Worm (Caenorhabditis elegans) whole organism, young adult: ENCODE measurements around the gene sulp-5.
A peak's percentile ranks its signal among the peaks of the same experiment; 100 is the strongest.

ENCODE experiments used
- B0336.3 ChIP-seq: fragments of 200-800 bp; sonication (Bioruptor generic); IDR thresholded peaks from 2 replicates; pipeline ENCODE4 v1.3.6; 2022; ENCODE audit warnings: missing genetic modification characterization, missing compliant biosample characterization
- F22D6.2 ChIP-seq: sonication (generic microtip); optimal IDR thresholded peaks from 2 replicates; lab custom pipeline; 2016; ENCODE audit warnings: mild to moderate bottlenecking, missing genetic modification characterization, missing compliant biosample characterization
- F23B12.7 ChIP-seq: sonication (generic microtip); optimal IDR thresholded peaks from 2 replicates; lab custom pipeline; 2017; ENCODE audit warnings: missing genetic modification characterization, mild to moderate bottlenecking, missing compliant biosample characterization, antibody characterized with exemption, moderate library complexity; ENCODE audit not compliant: insufficient read depth
- F52B5.7 ChIP-seq: sonication (generic microtip); optimal IDR thresholded peaks from 2 replicates; lab custom pipeline; 2016; ENCODE audit warnings: mild to moderate bottlenecking, missing genetic modification characterization, missing compliant biosample characterization
- K11D2.4 ChIP-seq: fragments of 200-800 bp; sonication (Bioruptor generic); IDR thresholded peaks from 2 replicates; pipeline ENCODE4 v1.3.6; 2022; ENCODE audit warnings: missing genetic modification reagents, missing genetic modification characterization, missing compliant biosample characterization
- T07F8.4 ChIP-seq: sonication (generic microtip); optimal IDR thresholded peaks from 2 replicates; lab custom pipeline; 2016; ENCODE audit warnings: mild to moderate bottlenecking, missing genetic modification characterization, moderate library complexity, missing compliant biosample characterization
- T26A5.8 ChIP-seq: sonication (generic microtip); optimal IDR thresholded peaks from 2 replicates; lab custom pipeline; 2016; ENCODE audit warnings: missing genetic modification characterization, missing compliant biosample characterization
- Y53G8AR.9 ChIP-seq: fragments of 200-800 bp; sonication (Bioruptor generic); conservative IDR thresholded peaks from 2 replicates; pipeline ENCODE4 v1.3.6; 2022; ENCODE audit warnings: missing genetic modification reagents, missing genetic modification characterization, missing compliant biosample characterization
- Y67H2A.10 ChIP-seq: fragments of 200-800 bp; sonication (Bioruptor generic); conservative IDR thresholded peaks from 2 replicates; pipeline ENCODE4 v1.3.6; 2022; ENCODE audit warnings: missing genetic modification reagents, missing genetic modification characterization, missing compliant biosample characterization
- ama-1 ChIP-seq, 3 experiments: fragments of 150-350 bp in 1 of 3; sonication (generic microtip) in 2 of 3; optimal IDR thresholded peaks; 2 replicates each; lab custom pipeline; 2014 to 2018; ENCODE audit warnings: missing biosample characterization in 2 of 3, missing genetic modification characterization in 2 of 3, missing genetic modification reagents in 2 of 3
- cebp-1 ChIP-seq, 2 experiments: fragments of 200-800 bp in 1 of 2; sonication (Bioruptor generic) in 1 of 2; sonication (generic microtip) in 1 of 2; IDR thresholded peaks in 1 of 2; optimal IDR thresholded peaks in 1 of 2; 2 replicates each; pipeline versions ENCODE4 v1.3.6 to Lab custom; 2017 to 2022; ENCODE audit warnings: missing compliant biosample characterization in 2 of 2, missing genetic modification characterization in 2 of 2, mild to moderate bottlenecking in 1 of 2, missing genetic modification reagents in 1 of 2, moderate library complexity in 1 of 2
- ceh-91 ChIP-seq: fragments of 200-800 bp; sonication (Bioruptor generic); IDR thresholded peaks from 2 replicates; pipeline ENCODE4 v1.3.6; 2022; ENCODE audit warnings: missing genetic modification reagents, missing genetic modification characterization, missing compliant biosample characterization
- dpl-1 ChIP-seq: fragments of 150-350 bp; optimal IDR thresholded peaks from 2 replicates; lab custom pipeline; 2014; ENCODE audit warnings: missing biosample characterization, missing genetic modification reagents, missing genetic modification characterization
- ekl-4 ChIP-seq: fragments of 200-800 bp; sonication (Bioruptor generic); IDR thresholded peaks from 2 replicates; pipeline ENCODE4 v1.3.6; 2022; ENCODE audit warnings: missing genetic modification reagents, missing genetic modification characterization, missing compliant biosample characterization
- hmg-20 ChIP-seq: fragments of 200-800 bp; sonication (Bioruptor generic); IDR thresholded peaks from 2 replicates; pipeline ENCODE4 v1.3.6; 2022; ENCODE audit warnings: missing genetic modification reagents, missing genetic modification characterization, missing compliant biosample characterization
- hsf-1 ChIP-seq: fragments of 200-800 bp; sonication (Bioruptor generic); IDR thresholded peaks from 2 replicates; pipeline ENCODE4 v1.3.6; 2022; ENCODE audit warnings: missing genetic modification reagents, missing genetic modification characterization, missing compliant biosample characterization
- let-526 ChIP-seq: fragments of 200-800 bp; sonication (Bioruptor generic); IDR thresholded peaks from 2 replicates; pipeline ENCODE4 v1.3.6; 2022; ENCODE audit warnings: missing genetic modification reagents, missing genetic modification characterization, missing compliant biosample characterization
- lin-35 ChIP-seq, 3 experiments: fragments of 150-350 bp in 2 of 3; sonication (generic microtip) in 1 of 3; optimal IDR thresholded peaks; 2 replicates each; lab custom pipeline; 2014 to 2018; ENCODE audit warnings: missing biosample characterization in 3 of 3, missing genetic modification characterization in 3 of 3, missing genetic modification reagents in 3 of 3
- lin-40 ChIP-seq: sonication (generic microtip); optimal IDR thresholded peaks from 2 replicates; lab custom pipeline; 2016; ENCODE audit warnings: missing genetic modification characterization, mild to moderate bottlenecking, missing compliant biosample characterization, missing genotype, missing genetic modification reagents
- lir-1 ChIP-seq: fragments of 200-800 bp; sonication (Bioruptor generic); conservative IDR thresholded peaks from 2 replicates; pipeline ENCODE4 v1.3.6; 2022; ENCODE audit warnings: missing genetic modification reagents, missing genetic modification characterization, missing compliant biosample characterization
- lsy-27 ChIP-seq: sonication (generic microtip); optimal IDR thresholded peaks from 2 replicates; lab custom pipeline; 2017; ENCODE audit warnings: missing genetic modification characterization, mild to moderate bottlenecking, missing compliant biosample characterization, antibody characterized with exemption, missing genotype, borderline replicate concordance; ENCODE audit not compliant: insufficient read depth
- madf-3 ChIP-seq: fragments of 200-800 bp; sonication (Bioruptor generic); IDR thresholded peaks from 2 replicates; pipeline ENCODE4 v1.3.6; 2022; ENCODE audit warnings: missing genetic modification reagents, missing genetic modification characterization, missing compliant biosample characterization
- nfyb-1 ChIP-seq: fragments of 200-800 bp; sonication (Bioruptor generic); IDR thresholded peaks from 2 replicates; pipeline ENCODE4 v1.3.6; 2022; ENCODE audit warnings: missing genetic modification reagents, missing genetic modification characterization, missing compliant biosample characterization
- nhr-27 ChIP-seq: fragments of 200-800 bp; sonication (Bioruptor generic); optimal IDR thresholded peaks from 2 replicates; lab custom pipeline; 2018; ENCODE audit warnings: mild to moderate bottlenecking, missing genetic modification characterization, moderate library complexity, missing compliant biosample characterization
- nhr-80 ChIP-seq: sonication (generic microtip); optimal IDR thresholded peaks from 2 replicates; lab custom pipeline; 2016; ENCODE audit warnings: missing genetic modification characterization, missing compliant biosample characterization
- pha-4 ChIP-seq: fragments of 150-350 bp; sonication (generic microtip); optimal IDR thresholded peaks from 2 replicates; lab custom pipeline; 2014; ENCODE audit warnings: missing biosample characterization, missing genetic modification reagents, missing genetic modification characterization
- repo-1 ChIP-seq: sonication (generic microtip); optimal IDR thresholded peaks from 2 replicates; lab custom pipeline; 2017; ENCODE audit warnings: mild to moderate bottlenecking, missing genetic modification characterization, missing compliant biosample characterization
- somi-1 ChIP-seq: fragments of 200-800 bp; sonication (Bioruptor generic); optimal IDR thresholded peaks from 2 replicates; lab custom pipeline; 2018; ENCODE audit warnings: mild to moderate bottlenecking, missing genetic modification characterization, missing compliant biosample characterization
- tlf-1 ChIP-seq: fragments of 200-800 bp; sonication (Bioruptor generic); optimal IDR thresholded peaks from 2 replicates; lab custom pipeline; 2018; ENCODE audit warnings: mild to moderate bottlenecking, missing genetic modification characterization, missing compliant biosample characterization

Gene sulp-5

DNA sequence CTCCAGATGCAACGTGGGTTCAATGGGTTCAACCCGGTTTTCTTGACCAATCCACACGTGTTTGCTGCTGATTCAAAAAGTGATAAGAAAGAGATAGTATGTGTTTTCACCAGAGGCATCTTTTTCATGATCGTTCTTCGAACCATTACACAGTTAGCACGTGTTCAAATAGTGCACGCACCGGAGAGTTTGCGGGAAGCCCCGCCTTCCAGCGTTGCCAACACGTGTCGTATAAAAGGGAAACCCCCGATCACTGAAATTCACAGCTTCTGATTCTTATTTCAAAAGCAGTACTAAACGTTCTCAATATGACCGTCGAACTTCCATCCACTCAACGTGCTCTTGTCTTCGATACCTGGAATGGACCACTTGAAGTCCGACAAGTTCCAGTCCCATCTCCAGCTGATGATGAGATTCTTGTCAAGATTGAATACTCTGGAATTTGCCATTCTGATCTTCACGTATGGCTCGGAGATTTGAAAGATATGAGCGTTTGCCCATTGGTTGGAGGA is 8.2 kb downstream of the sulp-5 start, which contains the start of gene adh-1 (continued):
- peak; percentile 79 for TF ChIP-seq F22D6.2 (tag; lab: Kevin White, UChicago)
- peak; percentile 45 for TF ChIP-seq nhr-80 (tag; lab: Kevin White, UChicago)
- TF ChIP-seq T26A5.8 (tag; lab: Kevin White, UChicago) = no peak

DNA sequence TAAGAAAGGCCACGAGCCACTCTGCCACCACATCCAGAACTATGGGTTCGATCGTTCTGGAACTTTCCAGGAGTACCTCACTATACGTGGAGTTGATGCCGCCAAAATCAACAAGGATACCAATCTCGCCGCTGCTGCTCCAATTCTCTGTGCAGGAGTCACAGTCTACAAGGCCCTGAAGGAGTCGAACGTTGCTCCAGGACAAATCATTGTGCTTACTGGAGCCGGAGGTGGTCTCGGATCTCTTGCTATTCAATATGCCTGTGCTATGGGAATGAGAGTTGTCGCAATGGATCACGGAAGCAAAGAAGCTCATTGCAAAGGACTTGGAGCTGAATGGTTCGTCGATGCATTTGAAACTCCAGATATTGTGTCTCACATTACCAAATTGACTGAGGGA is 8.8 kb downstream of the sulp-5 start:
- TF ChIP-seq K11D2.4 (GFP tag; lab: Robert Waterston, UW) = 0 out of 2 replicates have a peak, but pooled peaks have one; percentile 11
- TF ChIP-seq nhr-80 (tag; lab: Kevin White, UChicago) = no peak
- 0 out of 2 replicates have a peak, but pooled peaks have one; percentile 10 for TF ChIP-seq nfyb-1 (GFP tag; lab: Robert Waterston, UW)
- no peak for TF ChIP-seq dpl-1 (GFP tag; lab: Kevin White, UChicago)
- TF ChIP-seq pha-4 (tag; lab: Kevin White, UChicago) = peak; percentile 61
- TF ChIP-seq nhr-27 (tag; lab: Kevin White, UChicago) = peak; percentile 47
- peak; percentile 27 for TF ChIP-seq ama-1 (optimal IDR thresholded peaks at IDR 0.05; lab: Kevin White, UChicago)
- no peak for TF ChIP-seq ama-1 (GFP tag; optimal IDR thresholded peaks at IDR 0.05; lab: Kevin White, UChicago)
- peak; percentile 30; the same call in 1 of the 2 replicates for TF ChIP-seq hsf-1
- TF ChIP-seq ceh-91 (GFP tag; lab: Robert Waterston, UW) = no peak

DNA sequence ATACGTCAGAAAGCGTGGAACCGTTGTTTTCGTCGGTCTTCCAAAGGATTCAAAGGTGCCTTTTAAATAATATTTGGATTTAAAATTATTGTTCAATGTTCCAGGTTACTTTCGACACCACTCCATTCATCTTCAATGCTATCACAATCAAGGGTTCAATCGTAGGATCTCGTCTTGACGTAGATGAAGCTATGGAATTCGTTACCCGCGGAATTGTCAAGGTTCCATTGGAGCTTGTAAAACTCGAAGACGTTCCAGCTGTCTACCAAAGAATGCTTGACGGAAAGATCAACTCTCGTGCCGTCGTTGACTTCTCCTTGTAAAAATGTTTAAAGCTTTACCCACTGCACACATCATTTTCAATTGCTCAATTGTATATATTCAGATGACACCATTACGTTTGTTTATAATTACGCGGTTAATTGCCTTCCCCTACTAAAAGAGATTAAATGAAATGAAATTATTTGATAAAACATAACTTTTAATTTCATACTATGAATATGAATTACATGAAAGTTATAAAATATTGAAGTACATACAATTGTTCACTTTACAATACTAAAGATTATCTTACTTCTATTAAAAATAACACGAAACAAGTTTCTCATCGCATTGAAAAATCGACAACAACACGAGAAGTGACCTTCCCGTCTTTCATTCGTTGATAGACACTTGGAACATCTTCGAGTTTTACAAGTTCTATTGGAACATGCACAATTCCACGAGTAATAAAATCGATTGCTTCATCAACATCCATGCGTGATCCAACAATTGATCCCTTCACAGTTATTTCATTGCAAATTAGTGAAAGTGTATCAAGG is 9.5 kb downstream of the sulp-5 start:
- TF ChIP-seq repo-1 (tag; lab: Kevin White, UChicago) = peak; percentile 71
- no peak for TF ChIP-seq cebp-1 (GFP tag; IDR thresholded peaks at IDR 0.05; lab: Robert Waterston, UW)
- peak; percentile 40 for TF ChIP-seq cebp-1 (tag; optimal IDR thresholded peaks at IDR 0.05; lab: Kevin White, UChicago)
- TF ChIP-seq lin-35 (GFP tag; optimal IDR thresholded peaks at IDR 0.05; lab: Kevin White, UChicago) = peak in 1 of 3 experiments; percentile 33
- no peak for TF ChIP-seq Y67H2A.10 (GFP tag; lab: Robert Waterston, UW)
- TF ChIP-seq Y53G8AR.9 (GFP tag; lab: Robert Waterston, UW) = peak; percentile 45; the same call in 1 of the 2 replicates
- 0 out of 2 replicates have a peak, but pooled peaks have one; percentile 55 for TF ChIP-seq madf-3 (GFP tag; lab: Robert Waterston, UW)
- peak; percentile 63 for TF ChIP-seq tlf-1 (GFP tag; lab: Kevin White, UChicago)
- no peak for TF ChIP-seq lsy-27 (tag; lab: Kevin White, UChicago)
- peak; percentile 12; the same call in 1 of the 2 replicates for TF ChIP-seq ekl-4
- peak; percentile 43 for TF ChIP-seq F23B12.7 (tag; lab: Kevin White, UChicago)
- peak; percentile 77 for TF ChIP-seq nfyb-1 (GFP tag; lab: Robert Waterston, UW)
- TF ChIP-seq F52B5.7 = peak; percentile 41
- TF ChIP-seq lir-1 (GFP tag; lab: Robert Waterston, UW) = 0 out of 2 replicates have a peak, but pooled peaks have one; percentile 33
- no peak for TF ChIP-seq lin-40 (tag; lab: Kevin White, UChicago)
- TF ChIP-seq hmg-20 (GFP tag; lab: Robert Waterston, UW) = no peak
- TF ChIP-seq B0336.3 = no peak
- peak; percentile 6 for TF ChIP-seq somi-1 (GFP tag; lab: Kevin White, UChicago)
- no peak for TF ChIP-seq T07F8.4 (tag; lab: Kevin White, UChicago)
- peak; percentile 15; the same call in 1 of the 2 replicates for TF ChIP-seq let-526 (GFP tag; lab: Robert Waterston, UW)
- TF ChIP-seq ama-1 (optimal IDR thresholded peaks at IDR 0.05; lab: Kevin White, UChicago) = peak; percentile 84
- TF ChIP-seq ama-1 (GFP tag; optimal IDR thresholded peaks at IDR 0.05; lab: Kevin White, UChicago) = no peak
